Fruit fly (Drosophila melanogaster) whole organism, embryonic: Measurements from ENCODE around the gene Lnk.

Experiments used
- Abd-B ChIP-seq: fragments of 200-800 bp; sonication (Bioruptor generic); optimal IDR thresholded peaks from 2 replicates; lab custom pipeline; 2018; ENCODE audit warnings: missing biosample characterization, mild to moderate bottlenecking, missing genetic modification characterization, moderate library complexity
- Asciz ChIP-seq: fragments of 200-800 bp; sonication (Bioruptor generic); optimal IDR thresholded peaks from 2 replicates; lab custom pipeline; 2017; ENCODE audit warnings: missing biosample characterization, mild to moderate bottlenecking, missing genetic modification characterization, missing genetic modification reagents
- CG10274 ChIP-seq: fragments of 200-800 bp; sonication (Bioruptor generic); optimal IDR thresholded peaks from 3 replicates; lab custom pipeline; 2017; ENCODE audit warnings: missing biosample characterization, mild to moderate bottlenecking, missing genetic modification characterization
- CG10366 ChIP-seq: fragments of 200-800 bp; sonication (Bioruptor generic); IDR thresholded peaks from 2 replicates; pipeline ENCODE4 v1.3.6; 2022; ENCODE audit warnings: missing biosample characterization, missing genetic modification characterization
- CG15601 ChIP-seq: fragments of 200-800 bp; sonication (Bioruptor generic); optimal IDR thresholded peaks from 3 replicates; lab custom pipeline; 2019; ENCODE audit warnings: missing biosample characterization, mild to moderate bottlenecking, missing genetic modification characterization, moderate library complexity
- CG16813 ChIP-seq: fragments of 200-800 bp; sonication (Bioruptor generic); IDR thresholded peaks from 3 replicates; pipeline ENCODE4 v1.3.6; 2022; ENCODE audit warnings: missing biosample characterization, missing genetic modification characterization; ENCODE audit not compliant: partially characterized antibody
- CG18599 ChIP-seq: fragments of 200-800 bp; sonication (Bioruptor generic); optimal IDR thresholded peaks from 3 replicates; lab custom pipeline; 2017; ENCODE audit warnings: missing biosample characterization, missing genetic modification characterization, mild to moderate bottlenecking, moderate library complexity, missing genetic modification reagents
- CG18764 ChIP-seq: fragments of 200-800 bp; sonication (Bioruptor generic); optimal IDR thresholded peaks from 3 replicates; lab custom pipeline; 2016; ENCODE audit warnings: missing biosample characterization, missing genetic modification characterization
- CG2678 ChIP-seq: fragments of 200-800 bp; sonication (Bioruptor generic); optimal IDR thresholded peaks from 3 replicates; lab custom pipeline; 2019; ENCODE audit warnings: missing biosample characterization, mild to moderate bottlenecking, missing genetic modification characterization, moderate library complexity
- CG30403 ChIP-seq: fragments of 200-800 bp; sonication (Bioruptor generic); optimal IDR thresholded peaks from 3 replicates; lab custom pipeline; 2016; ENCODE audit warnings: missing biosample characterization, missing genetic modification characterization
- CG31224 ChIP-seq: fragments of 200-800 bp; sonication (Bioruptor generic); IDR thresholded peaks from 2 replicates; pipeline ENCODE4 v1.3.6; 2022; ENCODE audit warnings: missing biosample characterization, missing genetic modification characterization
- CG31388 ChIP-seq: fragments of 200-800 bp; sonication (Bioruptor generic); optimal IDR thresholded peaks from 2 replicates; lab custom pipeline; 2016; ENCODE audit warnings: missing biosample characterization, missing genetic modification characterization
- CG3281 ChIP-seq: fragments of 200-800 bp; sonication (Bioruptor generic); optimal IDR thresholded peaks from 3 replicates; lab custom pipeline; 2017; ENCODE audit warnings: missing biosample characterization, mild to moderate bottlenecking, missing genetic modification characterization
- CG34224 ChIP-seq: fragments of 200-800 bp; sonication (Bioruptor generic); IDR thresholded peaks from 3 replicates; pipeline ENCODE4 v1.3.6; 2022; ENCODE audit warnings: missing biosample characterization, missing genetic modification characterization; ENCODE audit not compliant: partially characterized antibody
- CG42726 ChIP-seq: fragments of 200-800 bp; sonication (Bioruptor generic); IDR thresholded peaks from 2 replicates; pipeline ENCODE4 v1.3.6; 2022; ENCODE audit warnings: missing biosample characterization, missing genetic modification characterization; ENCODE audit not compliant: partially characterized antibody
- CG43689 ChIP-seq: fragments of 200-800 bp; sonication (Bioruptor generic); IDR thresholded peaks from 2 replicates; pipeline ENCODE4 v1.3.6; 2022; ENCODE audit warnings: missing biosample characterization, missing genetic modification characterization
- CG6765 ChIP-seq: fragments of 200-800 bp; sonication (Bioruptor generic); optimal IDR thresholded peaks from 3 replicates; lab custom pipeline; 2017; ENCODE audit warnings: missing biosample characterization, mild to moderate bottlenecking, missing genetic modification characterization
- CG7928 ChIP-seq: fragments of 200-800 bp; sonication (Bioruptor generic); optimal IDR thresholded peaks from 2 replicates; lab custom pipeline; 2017; ENCODE audit warnings: missing biosample characterization, mild to moderate bottlenecking, missing genetic modification characterization
- CG7987 ChIP-seq: fragments of 200-800 bp; sonication (Bioruptor generic); optimal IDR thresholded peaks from 2 replicates; lab custom pipeline; 2018; ENCODE audit warnings: missing biosample characterization, mild to moderate bottlenecking, missing genetic modification characterization, moderate library complexity
- CG8765 ChIP-seq: fragments of 200-800 bp; sonication (Bioruptor generic); IDR thresholded peaks from 2 replicates; pipeline ENCODE4 v1.3.6; 2022; ENCODE audit warnings: missing biosample characterization, missing genetic modification characterization
- CG9797 ChIP-seq: fragments of 200-800 bp; sonication (Bioruptor generic); optimal IDR thresholded peaks from 3 replicates; lab custom pipeline; 2018; ENCODE audit warnings: missing biosample characterization, mild to moderate bottlenecking, missing genetic modification characterization
- D19A ChIP-seq: fragments of 200-800 bp; optimal IDR thresholded peaks from 3 replicates; lab custom pipeline; 2019; ENCODE audit warnings: missing biosample characterization, mild to moderate bottlenecking, missing genetic modification characterization, moderate library complexity
- Ets65A ChIP-seq: fragments of 200-800 bp; sonication (Bioruptor generic); peaks from one replicate; lab custom pipeline; 2016; ENCODE audit warnings: missing biosample characterization, missing genetic modification characterization
- Gsc ChIP-seq: fragments of 200-800 bp; sonication (Bioruptor generic); IDR thresholded peaks from 2 replicates; pipeline ENCODE4 v1.3.6; 2022; ENCODE audit warnings: missing biosample characterization, missing genetic modification characterization
- Hey ChIP-seq: fragments of 200-800 bp; sonication (Bioruptor generic); optimal IDR thresholded peaks from 3 replicates; lab custom pipeline; 2018; ENCODE audit warnings: missing biosample characterization, mild to moderate bottlenecking, missing genetic modification characterization
- Lhr ChIP-seq: fragments of 200-800 bp; sonication (Bioruptor generic); optimal IDR thresholded peaks from 3 replicates; lab custom pipeline; 2017; ENCODE audit warnings: mild to moderate bottlenecking, missing biosample characterization, missing genetic modification reagents, missing genetic modification characterization
- NC2α ChIP-seq: fragments of 200-800 bp; sonication (Bioruptor generic); optimal IDR thresholded peaks from 2 replicates; lab custom pipeline; 2016; ENCODE audit warnings: missing biosample characterization, missing genetic modification characterization
- Ravus ChIP-seq: fragments of 200-800 bp; sonication (Bioruptor generic); IDR thresholded peaks from 2 replicates; pipeline ENCODE4 v1.3.6; 2022; ENCODE audit warnings: missing biosample characterization, missing genetic modification characterization
- abd-A ChIP-seq: fragments of 200-800 bp; sonication (Bioruptor generic); optimal IDR thresholded peaks from 3 replicates; lab custom pipeline; 2019; ENCODE audit warnings: missing biosample characterization, mild to moderate bottlenecking, missing genetic modification characterization, moderate library complexity
- amos ChIP-seq: fragments of 200-800 bp; sonication (Bioruptor generic); IDR thresholded peaks from 2 replicates; pipeline ENCODE4 v1.3.6; 2022; ENCODE audit warnings: missing biosample characterization, missing genetic modification characterization; ENCODE audit not compliant: partially characterized antibody
- bcd ChIP-seq: fragments of 200-800 bp; sonication (Bioruptor generic); optimal IDR thresholded peaks from 2 replicates; lab custom pipeline; 2017; ENCODE audit warnings: missing biosample characterization, mild to moderate bottlenecking, missing genetic modification characterization
- br ChIP-seq: fragments of >200 bp; optimal IDR thresholded peaks from 2 replicates; lab custom pipeline; 2017
- cad ChIP-seq: fragments of >200 bp; optimal IDR thresholded peaks from 2 replicates; lab custom pipeline; 2017; ENCODE audit warnings: missing biosample characterization, missing genetic modification characterization
- chn ChIP-seq: fragments of 200-800 bp; sonication (Bioruptor generic); optimal IDR thresholded peaks from 2 replicates; lab custom pipeline; 2016; ENCODE audit warnings: missing biosample characterization, missing genetic modification characterization
- crc ChIP-seq: fragments of 200-800 bp; sonication (Bioruptor generic); optimal IDR thresholded peaks from 2 replicates; lab custom pipeline; 2016; ENCODE audit warnings: missing biosample characterization, missing genetic modification characterization
- dimm ChIP-seq: fragments of 200-800 bp; sonication (Bioruptor generic); IDR thresholded peaks from 2 replicates; pipeline ENCODE4 v1.3.6; 2022; ENCODE audit warnings: missing biosample characterization, missing genetic modification characterization
- fd102C ChIP-seq: fragments of 200-800 bp; sonication (Bioruptor generic); optimal IDR thresholded peaks from 2 replicates; lab custom pipeline; 2018; ENCODE audit warnings: missing biosample characterization, mild to moderate bottlenecking, missing genetic modification characterization, moderate library complexity
- fd3F ChIP-seq: fragments of 200-800 bp; sonication (Bioruptor generic); optimal IDR thresholded peaks from 2 replicates; lab custom pipeline; 2018; ENCODE audit warnings: missing biosample characterization, mild to moderate bottlenecking, missing genetic modification characterization, moderate library complexity
- grn ChIP-seq: fragments of 200-800 bp; sonication (Bioruptor generic); optimal IDR thresholded peaks from 3 replicates; lab custom pipeline; 2017; ENCODE audit warnings: missing biosample characterization, missing genetic modification characterization
- gro ChIP-seq: fragments of 200-800 bp; sonication (Bioruptor generic); optimal IDR thresholded peaks from 2 replicates; lab custom pipeline; 2016; ENCODE audit warnings: missing biosample characterization, missing genetic modification characterization
- lbe ChIP-seq: fragments of 200-800 bp; sonication (Bioruptor generic); optimal IDR thresholded peaks from 2 replicates; lab custom pipeline; 2016; ENCODE audit warnings: missing biosample characterization, mild to moderate bottlenecking, missing genetic modification characterization
- lov ChIP-seq, 2 experiments: fragments of 200-800 bp in 1 of 2; fragments of >200 bp in 1 of 2; sonication (Bioruptor generic) in 1 of 2; IDR thresholded peaks in 1 of 2; optimal IDR thresholded peaks in 1 of 2; 2 replicates in 1 of 2; 3 replicates in 1 of 2; pipeline versions ENCODE4 v1.3.6 to Lab custom; 2017 to 2022; ENCODE audit warnings: missing biosample characterization in 1 of 2, missing genetic modification characterization in 1 of 2
- prd ChIP-seq, 3 experiments: fragments of >200 bp in 2 of 3; fragments of 200-800 bp in 1 of 3; sonication (Bioruptor generic) in 1 of 3; optimal IDR thresholded peaks in 2 of 3; IDR thresholded peaks in 1 of 3; 2 replicates in 2 of 3; 3 replicates in 1 of 3; pipeline versions ENCODE4 v1.3.6 to Lab custom; 2017 to 2022; ENCODE audit warnings: missing biosample characterization in 1 of 3, missing genetic modification characterization in 1 of 3
- pzg ChIP-seq: fragments of 200-800 bp; sonication (Bioruptor generic); optimal IDR thresholded peaks from 3 replicates; lab custom pipeline; 2018; ENCODE audit warnings: missing biosample characterization, mild to moderate bottlenecking, missing genetic modification characterization, moderate library complexity
- repo ChIP-seq: fragments of 200-800 bp; sonication (Bioruptor generic); optimal IDR thresholded peaks from 2 replicates; lab custom pipeline; 2016; ENCODE audit warnings: missing biosample characterization, missing genetic modification characterization
- shn ChIP-seq: fragments of 200-800 bp; sonication (Bioruptor generic); optimal IDR thresholded peaks from 3 replicates; lab custom pipeline; 2016; ENCODE audit warnings: missing biosample characterization, missing genetic modification characterization
- tap ChIP-seq: fragments of 200-800 bp; optimal IDR thresholded peaks from 3 replicates; lab custom pipeline; 2019; ENCODE audit warnings: missing biosample characterization, mild to moderate bottlenecking, missing genetic modification characterization, moderate library complexity
- tup ChIP-seq: fragments of 200-800 bp; sonication (Bioruptor generic); optimal IDR thresholded peaks from 2 replicates; lab custom pipeline; 2016; ENCODE audit warnings: missing biosample characterization, mild to moderate bottlenecking, missing genetic modification characterization, moderate library complexity
- usp ChIP-seq: fragments of >200 bp; optimal IDR thresholded peaks from 2 replicates; lab custom pipeline; 2017; ENCODE audit warnings: missing biosample characterization, missing genetic modification characterization

The Lnk gene

DNA sequence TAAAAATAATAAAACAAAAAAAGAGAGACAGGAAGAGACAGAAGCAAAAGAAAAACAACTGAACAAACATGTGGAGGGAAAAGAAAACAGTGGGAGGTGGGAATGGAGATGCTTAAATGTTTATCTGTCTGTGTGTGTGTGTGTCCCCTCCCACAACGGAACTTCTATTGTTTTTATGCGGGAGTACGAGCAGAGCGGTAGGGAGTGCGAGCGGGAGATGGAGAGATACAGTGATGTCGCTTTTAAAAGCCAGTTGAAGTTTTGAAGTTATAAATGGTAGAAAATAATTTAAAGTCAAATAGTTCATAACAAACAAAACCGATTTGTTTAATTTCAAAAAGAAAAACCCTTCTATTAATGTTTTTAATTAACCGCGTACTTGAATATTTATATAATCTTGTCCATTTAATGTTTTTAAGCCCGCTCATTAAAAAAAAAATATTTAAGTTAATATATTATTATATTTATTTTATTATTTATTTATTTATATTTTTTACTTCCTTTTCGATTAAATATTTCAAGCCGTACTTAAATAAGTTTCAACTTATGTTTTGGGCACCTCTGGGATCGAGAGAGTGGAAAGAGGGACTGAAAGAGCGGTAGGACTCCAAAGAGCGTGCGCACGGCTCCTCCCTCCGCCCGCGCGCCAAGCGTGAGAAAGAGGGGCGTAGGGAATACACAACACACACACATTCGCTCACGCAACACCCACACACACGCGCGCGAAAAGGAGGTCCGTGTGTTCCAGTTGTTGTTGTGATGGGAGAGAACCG is 8.0 kb upstream of the Lnk start (continued):
- no peak for TF ChIP-seq crc
- peak; percentile 74 for TF ChIP-seq abd-A
- peak; percentile 29; the same call in 1 of the 2 replicates for TF ChIP-seq CG10366 (GFP tag; lab: Robert Waterston, UW)
- TF ChIP-seq CG31388, result no peak
- TF ChIP-seq dimm (GFP tag; lab: Robert Waterston, UW), result no peak
- TF ChIP-seq CG8765, result no peak
- no peak for TF ChIP-seq lov (optimal IDR thresholded peaks at IDR 0.05; lab: Kevin White, UChicago)
- no peak for TF ChIP-seq lov (GFP tag; IDR thresholded peaks at IDR 0.05; lab: Robert Waterston, UW)
- TF ChIP-seq Abd-B (GFP tag; lab: Kevin White, UChicago), result peak; percentile 33
- TF ChIP-seq fd3F (GFP tag; lab: Kevin White, UChicago), result peak; percentile 36
- TF ChIP-seq gro (GFP tag; lab: Kevin White, UChicago), result no peak
- no peak for TF ChIP-seq br (lab: Kevin White, UChicago)
- no peak for TF ChIP-seq CG43689 (GFP tag; lab: Robert Waterston, UW)
- TF ChIP-seq chn (GFP tag; lab: Kevin White, UChicago), result peak; percentile 28
- no peak for TF ChIP-seq CG9797
- TF ChIP-seq CG31224, result no peak
- TF ChIP-seq prd (optimal IDR thresholded peaks at IDR 0.05; lab: Kevin White, UChicago), result no peak
- TF ChIP-seq prd (GFP tag; IDR thresholded peaks at IDR 0.05; lab: Robert Waterston, UW), result peak; percentile 49; the same call in 1 of the 3 replicates
- TF ChIP-seq Lhr (GFP tag; lab: Kevin White, UChicago), result no peak
- peak; percentile 19 for TF ChIP-seq repo (GFP tag; lab: Kevin White, UChicago)
- TF ChIP-seq CG15601 (tag; lab: Kevin White, UChicago), result peak; percentile 63
- TF ChIP-seq CG42726 (GFP tag; lab: Robert Waterston, UW), result no peak
- peak; percentile 45 for TF ChIP-seq tap (tag; lab: Kevin White, UChicago)
- TF ChIP-seq CG7987 (GFP tag; lab: Kevin White, UChicago), result no peak
- TF ChIP-seq Ets65A (GFP tag; lab: Kevin White, UChicago), result no peak
- no peak for TF ChIP-seq lbe (GFP tag; lab: Kevin White, UChicago)
- no peak for TF ChIP-seq CG18764 (GFP tag; lab: Kevin White, UChicago)
- no peak for TF ChIP-seq grn (GFP tag; lab: Kevin White, UChicago)
- no peak for TF ChIP-seq pzg (GFP tag; lab: Kevin White, UChicago)
- TF ChIP-seq Ravus (GFP tag; lab: Robert Waterston, UW), result no peak
- peak; percentile 50 for TF ChIP-seq D19A (tag; lab: Kevin White, UChicago)
- TF ChIP-seq CG10274 (GFP tag; lab: Kevin White, UChicago), result no peak
- no peak for TF ChIP-seq NC2α (GFP tag; lab: Kevin White, UChicago)
- TF ChIP-seq cad (GFP tag; lab: Kevin White, UChicago), result no peak
- peak; percentile 57 for TF ChIP-seq CG3281 (GFP tag; lab: Kevin White, UChicago)
- TF ChIP-seq CG2678, result peak; percentile 76
- no peak for TF ChIP-seq CG34224
- peak; percentile 77 for TF ChIP-seq CG18599 (GFP tag; lab: Kevin White, UChicago)
- peak; percentile 37 for TF ChIP-seq bcd (GFP tag; lab: Kevin White, UChicago)
- no peak for TF ChIP-seq CG7928
- no peak for TF ChIP-seq CG16813 (GFP tag; lab: Robert Waterston, UW)
- no peak for TF ChIP-seq amos (GFP tag; lab: Robert Waterston, UW)
- no peak for TF ChIP-seq tup
- TF ChIP-seq CG6765 (GFP tag; lab: Kevin White, UChicago), result no peak
- TF ChIP-seq Gsc (GFP tag; lab: Robert Waterston, UW), result no peak
- TF ChIP-seq CG30403 (GFP tag; lab: Kevin White, UChicago), result peak; percentile 37
- no peak for TF ChIP-seq fd102C (GFP tag; lab: Kevin White, UChicago)
- TF ChIP-seq Asciz (GFP tag; lab: Kevin White, UChicago), result peak; percentile 37
- TF ChIP-seq usp, result no peak
- no peak for TF ChIP-seq shn
- no peak for TF ChIP-seq Hey
